Fruit fly (Drosophila melanogaster): ENCODE results near the gene Glyp.

Glyp gene

DNA sequence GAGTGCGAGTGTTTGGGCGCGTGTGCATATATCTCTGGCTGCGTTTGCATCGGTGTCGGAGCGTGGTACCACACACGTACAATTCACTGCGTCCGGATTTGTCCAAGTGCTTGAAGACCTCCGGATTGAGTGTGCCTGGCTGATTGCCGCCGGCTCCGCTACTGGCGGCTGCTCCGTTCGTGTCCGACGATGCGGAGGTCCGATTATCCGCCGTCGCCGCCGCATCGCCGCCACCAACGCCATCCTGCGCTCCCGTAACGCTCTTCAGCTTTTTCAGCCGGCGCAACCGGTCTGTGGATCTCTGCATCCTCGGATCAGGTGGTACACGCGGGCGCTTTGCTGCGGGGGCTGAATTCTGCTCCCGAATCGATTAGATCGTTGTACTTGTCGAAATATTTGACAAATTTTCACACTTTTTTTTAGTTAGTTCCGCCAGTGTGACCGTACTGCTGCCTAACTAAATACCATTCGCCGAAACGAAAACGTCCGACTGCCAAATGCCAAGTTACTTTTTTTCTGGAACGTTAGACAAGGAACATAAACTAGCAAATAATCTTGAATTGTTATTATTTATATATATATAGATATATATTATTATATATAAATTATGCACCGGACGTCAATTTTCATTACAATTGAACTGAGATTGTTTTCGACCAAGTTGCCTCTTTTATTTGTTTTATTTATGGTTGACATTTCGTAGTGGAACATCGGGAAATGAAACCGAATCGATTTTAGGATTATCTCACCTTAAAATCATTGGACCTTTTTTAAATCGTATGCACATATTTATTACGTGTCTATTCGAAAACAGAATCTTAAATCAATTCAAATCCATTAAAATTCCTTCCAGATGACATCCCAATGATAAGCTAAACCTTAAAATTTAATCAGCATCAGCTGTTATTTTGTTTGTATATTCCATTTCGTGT, 14.4 kb downstream of the Glyp start, which contains the start of gene tho2 (continued):
- no peak for TF ChIP-seq CG3726 (GFP tag; IDR thresholded peaks at IDR 0.05)
- TF ChIP-seq H2.0 (GFP tag; IDR thresholded peaks at IDR 0.05), result no peak
- 0 out of 2 replicates have a peak, but pooled peaks have one; percentile 27 for TF ChIP-seq Atf6 (GFP tag; IDR thresholded peaks at IDR 0.05)
- TF ChIP-seq cas (GFP tag; IDR thresholded peaks at IDR 0.05), result no peak
- TF ChIP-seq Chrac-16 (GFP tag; optimal IDR thresholded peaks at IDR 0.05), result no peak
- TF ChIP-seq CG18619 (GFP tag; optimal IDR thresholded peaks at IDR 0.05), result no peak
- no peak for TF ChIP-seq CG14667 (GFP tag; IDR thresholded peaks at IDR 0.05)
- TF ChIP-seq nmo (GFP tag; optimal IDR thresholded peaks at IDR 0.05), result no peak
- TF ChIP-seq btn (GFP tag; optimal IDR thresholded peaks at IDR 0.05), result no peak
- no peak for TF ChIP-seq CG4854 (GFP tag; optimal IDR thresholded peaks at IDR 0.05)
- TF ChIP-seq D19B (GFP tag; optimal IDR thresholded peaks at IDR 0.05), result no peak
- no peak for TF ChIP-seq CG8388 (GFP tag; optimal IDR thresholded peaks at IDR 0.05)
- TF ChIP-seq CG1233 (GFP tag; optimal IDR thresholded peaks at IDR 0.05), result no peak
- no peak for TF ChIP-seq ranshi (GFP tag; IDR thresholded peaks at IDR 0.05)
- TF ChIP-seq Dip2 (GFP tag; IDR thresholded peaks at IDR 0.05), result no peak
- TF ChIP-seq CG10959 (GFP tag; IDR thresholded peaks at IDR 0.05), result no peak
- TF ChIP-seq PHDP (tag; optimal IDR thresholded peaks at IDR 0.05), result no peak
- TF ChIP-seq wek (GFP tag; optimal IDR thresholded peaks at IDR 0.05), result no peak
- TF ChIP-seq pfk (GFP tag; optimal IDR thresholded peaks at IDR 0.05), result peak; percentile 93
- TF ChIP-seq CG17829 (tag; optimal IDR thresholded peaks at IDR 0.05), result peak; percentile 28
- no peak for TF ChIP-seq dpn (GFP tag; optimal IDR thresholded peaks at IDR 0.05)
- no peak for TF ChIP-seq Oli (tag; optimal IDR thresholded peaks at IDR 0.05)
- TF ChIP-seq org-1 (GFP tag; optimal IDR thresholded peaks at IDR 0.05), result no peak
- TF ChIP-seq CG8290 (GFP tag; optimal IDR thresholded peaks at IDR 0.05), result no peak
- no peak for TF ChIP-seq CG8290 (tag; optimal IDR thresholded peaks at IDR 0.05)
- no peak for TF ChIP-seq vnd (GFP tag; IDR thresholded peaks at IDR 0.05; ENCODE audit: partially characterized antibody)
- no peak for TF ChIP-seq CG10209 (GFP tag; optimal IDR thresholded peaks at IDR 0.05)
- no peak for TF ChIP-seq CG32767 (GFP tag; IDR thresholded peaks at IDR 0.05)
- no peak for TF ChIP-seq bbx (GFP tag; IDR thresholded peaks at IDR 0.05; ENCODE audit: partially characterized antibody)
- TF ChIP-seq hth (optimal IDR thresholded peaks at IDR 0.05), result no peak
- no peak for TF ChIP-seq HLHmδ (GFP tag; optimal IDR thresholded peaks at IDR 0.05)
- no peak for TF ChIP-seq Nf-YC (tag; optimal IDR thresholded peaks at IDR 0.05)
- TF ChIP-seq disco-r (GFP tag; optimal IDR thresholded peaks at IDR 0.05), result no peak
- no peak for TF ChIP-seq CG12942 (GFP tag; optimal IDR thresholded peaks at IDR 0.05)
- TF ChIP-seq jumu (GFP tag; optimal IDR thresholded peaks at IDR 0.05), result no peak
- no peak for TF ChIP-seq CG3847 (GFP tag; IDR thresholded peaks at IDR 0.05)
- no peak for TF ChIP-seq CG13624 (GFP tag; optimal IDR thresholded peaks at IDR 0.05)
- TF ChIP-seq CG10462 (GFP tag; optimal IDR thresholded peaks at IDR 0.05), result no peak
- peak; percentile 11 for TF ChIP-seq CG13775 (GFP tag; optimal IDR thresholded peaks at IDR 0.05)
- TF ChIP-seq Jarid2 (GFP tag; optimal IDR thresholded peaks at IDR 0.05), result no peak
- TF ChIP-seq HLH4C (GFP tag; IDR thresholded peaks at IDR 0.05; ENCODE audit: partially characterized antibody), result 0 out of 3 replicates have a peak, but pooled peaks have one; percentile 17
- TF ChIP-seq NFAT (GFP tag; IDR thresholded peaks at IDR 0.05), result no peak
- no peak for TF ChIP-seq dati (GFP tag; IDR thresholded peaks at IDR 0.05)
- no peak for TF ChIP-seq Taf1 (GFP tag; IDR thresholded peaks at IDR 0.05)
- 0 out of 4 replicates have a peak, but pooled peaks have one; percentile 40 for TF ChIP-seq Dll (GFP tag; IDR thresholded peaks at IDR 0.05; ENCODE audit: partially characterized antibody)
- TF ChIP-seq klu (GFP tag; IDR thresholded peaks at IDR 0.05), result no peak
- peak; percentile 4 for TF ChIP-seq Dp (GFP tag; optimal IDR thresholded peaks at IDR 0.05)
- TF ChIP-seq ato (GFP tag; IDR thresholded peaks at IDR 0.05; ENCODE audit: partially characterized antibody), result no peak
- no peak for TF ChIP-seq luna (GFP tag; optimal IDR thresholded peaks at IDR 0.05)
- no peak for TF ChIP-seq CG10267 (tag; optimal IDR thresholded peaks at IDR 0.05)
